Fruit fly (Drosophila melanogaster) Kc167 (cell line): ENCODE results near the gene EMC5.

Source experiments
- Myc ChIP-seq: fragments of >200 bp; optimal IDR thresholded peaks from 2 replicates; lab custom pipeline; 2017; ENCODE audit warnings: missing external identifiers
- Sin3A ChIP-seq: fragments of >200 bp; optimal IDR thresholded peaks from 2 replicates; lab custom pipeline; 2018; ENCODE audit warnings: missing external identifiers
- h ChIP-seq: fragments of >200 bp; optimal IDR thresholded peaks from 3 replicates; lab custom pipeline; 2018; ENCODE audit warnings: missing external identifiers
- insv ChIP-seq: fragments of >200 bp; optimal IDR thresholded peaks from 3 replicates; lab custom pipeline; 2018; ENCODE audit warnings: missing external identifiers
- psq ChIP-seq: fragments of >200 bp; optimal IDR thresholded peaks from 2 replicates; lab custom pipeline; 2017; ENCODE audit warnings: missing external identifiers
- ttk ChIP-seq: sonication (Bioruptor generic); optimal IDR thresholded peaks from 2 replicates; lab custom pipeline; 2017; ENCODE audit warnings: missing external identifiers

DNA sequence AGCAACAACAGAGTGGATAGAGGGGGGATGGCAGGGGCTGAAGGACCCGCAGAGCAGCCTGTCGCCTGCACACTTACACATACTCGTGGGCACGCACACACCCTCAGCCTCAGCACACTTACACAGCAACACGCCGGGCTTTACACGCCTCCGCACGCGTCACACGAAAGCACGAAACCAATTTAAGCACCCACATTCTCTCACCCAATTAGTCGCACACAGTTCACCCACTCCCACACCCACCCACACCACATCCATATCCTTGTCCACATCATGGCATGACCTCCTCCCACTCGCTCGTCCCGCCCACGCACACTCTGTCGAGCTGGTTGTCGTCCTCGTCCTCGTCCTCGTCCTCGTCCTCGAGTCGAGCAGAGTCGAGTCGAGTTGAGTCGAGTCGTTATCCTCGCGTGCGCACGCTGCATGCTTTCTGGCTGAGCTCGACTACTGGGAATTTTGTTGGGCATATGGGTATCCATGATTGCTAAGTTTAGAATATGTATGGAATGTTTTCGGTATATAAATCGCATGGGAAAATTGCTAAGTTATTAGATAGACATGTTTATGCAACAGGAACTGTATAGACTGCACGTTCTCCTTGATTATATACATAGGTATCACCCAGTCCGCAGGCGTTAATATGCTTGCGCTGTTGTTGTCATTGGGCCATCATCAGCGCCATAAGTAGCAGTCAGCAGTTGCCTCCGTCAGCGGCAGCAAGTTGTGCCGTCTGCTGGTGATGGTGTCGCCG lies 24.6 kb downstream of the EMC5 start:
- no peak for TF ChIP-seq psq (lab: Kevin White, UChicago)
- no peak for TF ChIP-seq Myc
- no peak for TF ChIP-seq h
- no peak for TF ChIP-seq ttk
- TF ChIP-seq Sin3A (lab: Kevin White, UChicago), result no peak
- no peak for TF ChIP-seq insv
